Worm (Caenorhabditis elegans): ENCODE data around the gene F56B3.6.

DNA sequence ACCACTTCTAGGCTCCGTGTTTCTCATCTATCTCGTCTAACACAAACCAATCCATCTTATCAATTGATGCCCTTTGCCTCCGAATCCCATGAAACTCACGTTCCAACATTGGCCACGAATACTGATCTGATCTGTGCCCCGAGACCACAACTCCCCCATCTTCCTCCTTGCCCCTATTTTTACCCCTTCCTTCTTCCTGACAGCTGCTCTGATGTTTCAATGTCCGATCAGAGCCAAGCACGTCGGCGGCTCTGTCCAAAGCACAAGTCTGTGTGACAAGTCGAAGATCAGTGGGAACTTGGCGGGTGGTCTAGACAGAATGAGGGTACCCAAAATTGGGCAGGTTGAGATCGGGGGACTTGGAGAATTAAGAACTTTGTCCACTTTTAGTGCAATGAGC lies 41.5 kb upstream of the F56B3.6 start:
- TF ChIP-seq lin-40 (tag; optimal IDR thresholded peaks at IDR 0.05) (no peak), nfya-1 (tag; optimal IDR thresholded peaks at IDR 0.05; ENCODE audit: borderline replicate concordance, insufficient read depth) (no peak), nhr-179 (tag; optimal IDR thresholded peaks at IDR 0.05) (no peak), ztf-25 (GFP tag; IDR thresholded peaks at IDR 0.05) (no peak)
